Fruit fly (Drosophila melanogaster): ENCODE data around the gene dor.

dor gene

DNA sequence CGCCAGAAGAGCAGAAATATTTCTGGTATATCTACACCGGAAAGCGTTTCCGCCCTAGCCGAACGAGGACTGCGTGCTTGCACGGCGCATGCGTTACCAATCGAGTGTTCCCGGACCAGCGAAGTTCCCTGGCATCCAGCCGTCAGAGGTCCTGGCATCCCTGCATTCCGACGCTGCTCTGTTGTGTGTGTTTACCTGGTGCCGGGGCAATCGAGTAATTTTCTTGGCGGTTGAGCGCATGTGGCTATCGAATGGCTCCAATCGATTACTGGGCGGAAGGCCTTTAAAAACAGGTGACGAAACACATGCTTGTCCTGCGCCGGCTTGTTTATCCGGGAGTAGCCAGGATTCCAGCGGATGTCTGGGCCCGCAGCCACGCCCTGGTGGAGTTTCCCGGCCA, 27.7 kb downstream of the dor start, which contains the start of gene CG32809:
CG32809 (minus strand) TSS at position 216 of the 400 bp plus-strand sequence.
- TF ChIP-seq Eip93F (GFP tag; optimal IDR thresholded peaks at IDR 0.05) (no peak), lz (GFP tag; optimal IDR thresholded peaks at IDR 0.05) (no peak), fd85E (GFP tag; optimal IDR thresholded peaks at IDR 0.05) (no peak), Hr39 (GFP tag; optimal IDR thresholded peaks at IDR 0.05) (no peak), CG8319 (GFP tag; optimal IDR thresholded peaks at IDR 0.05) (no peak), CG6276 (GFP tag; optimal IDR thresholded peaks at IDR 0.05) (no peak), CG32006 (GFP tag; optimal IDR thresholded peaks at IDR 0.05) (no peak), Sox102F (GFP tag; optimal IDR thresholded peaks at IDR 0.05) (no peak), Met (GFP tag; optimal IDR thresholded peaks at IDR 0.05) (no peak), acj6 (GFP tag; optimal IDR thresholded peaks at IDR 0.05) (no peak), pdm3 (GFP tag; optimal IDR thresholded peaks at IDR 0.05) (no peak)

DNA sequence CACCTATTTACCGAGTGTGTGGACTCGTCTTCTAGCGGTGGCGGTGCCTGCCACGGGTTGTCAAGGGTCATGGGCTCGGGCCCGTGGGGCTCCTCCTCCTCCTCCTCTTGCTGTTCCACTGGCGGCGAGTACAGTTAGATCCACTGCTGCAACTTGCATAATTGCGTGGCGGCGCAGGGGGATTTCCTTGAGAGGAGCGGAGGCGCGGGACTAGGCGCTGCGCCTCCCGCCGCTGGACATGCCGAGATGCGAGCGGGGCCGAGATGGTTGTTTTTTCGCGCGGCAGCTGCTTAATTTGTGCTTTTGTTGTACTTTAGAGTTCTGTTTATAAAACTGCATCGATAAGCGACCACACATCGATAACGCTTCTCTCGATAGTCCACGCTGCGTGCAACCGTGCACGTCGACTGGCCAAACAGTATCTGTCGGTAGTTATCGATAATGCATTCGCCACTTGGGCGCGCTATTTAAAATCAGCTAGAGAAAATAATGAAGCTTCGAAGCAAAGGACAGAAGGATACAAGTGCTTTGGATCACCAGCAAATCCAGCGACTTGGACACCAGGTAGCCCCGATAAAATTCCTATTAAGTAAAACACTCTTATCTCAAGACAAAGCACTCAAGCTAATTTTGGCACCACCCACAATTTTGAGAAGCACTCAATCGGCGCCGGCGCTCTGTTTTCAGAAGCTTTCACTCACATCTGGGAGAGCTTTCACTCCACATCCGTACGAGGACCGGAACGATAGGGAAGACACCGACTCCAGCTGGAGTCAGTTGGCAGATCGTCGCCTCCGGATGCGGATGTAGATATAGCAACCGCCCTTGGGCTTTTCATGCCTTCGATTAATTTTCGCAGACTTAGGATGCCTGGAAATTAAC, 30.9 kb downstream of the dor start, which contains the start of gene a6:
a6 (minus strand) TSS at position 361 of the 882 bp plus-strand sequence.
- TF ChIP-seq svp (GFP tag) (peak; percentile 51), CG10669 (GFP tag; optimal IDR thresholded peaks at IDR 0.05) (no peak), CG31627 (GFP tag; optimal IDR thresholded peaks at IDR 0.05) (no peak), CG8119 (GFP tag; IDR thresholded peaks at IDR 0.05) (no peak), esn (GFP tag; optimal IDR thresholded peaks at IDR 0.05) (peak; percentile 17), Eip78C (GFP tag) (peak; percentile 66)

DNA sequence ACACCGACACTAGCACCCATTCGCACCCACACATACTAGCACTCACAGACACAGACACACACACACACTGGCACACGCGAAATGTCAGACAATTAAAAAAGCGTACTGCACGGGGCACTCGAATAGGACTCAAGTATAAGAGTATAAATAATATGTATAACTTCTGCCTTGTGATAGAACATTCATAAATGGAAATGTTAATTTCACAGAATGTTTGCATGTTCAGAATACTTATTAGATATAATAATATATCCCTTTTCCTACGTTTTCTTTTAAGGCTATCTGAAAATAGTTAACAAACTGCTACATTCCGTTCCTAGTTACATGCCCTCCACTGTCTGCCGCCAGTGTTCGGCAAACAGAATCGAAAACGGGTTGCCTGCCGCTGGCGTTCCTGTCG, 41.1 kb downstream of the dor start:
- no peak for TF ChIP-seq CG6792 (GFP tag; optimal IDR thresholded peaks at IDR 0.05)
- TF ChIP-seq Gug (GFP tag; IDR thresholded peaks at IDR 0.05): no peak
- peak; percentile 39 for TF ChIP-seq CG10669 (GFP tag; optimal IDR thresholded peaks at IDR 0.05)
- TF ChIP-seq Eip78C (GFP tag): peak; percentile 16
- no peak for TF ChIP-seq CG16779 (tag; optimal IDR thresholded peaks at IDR 0.05)
- no peak for TF ChIP-seq acj6 (GFP tag; optimal IDR thresholded peaks at IDR 0.05)
- TF ChIP-seq cyc (GFP tag; optimal IDR thresholded peaks at IDR 0.05): peak; percentile 4
- TF ChIP-seq Ets96B (tag; optimal IDR thresholded peaks at IDR 0.05): peak; percentile 50
- TF ChIP-seq Eip75B (GFP tag; optimal IDR thresholded peaks at IDR 0.05): peak; percentile 27
- peak; percentile 32 for TF ChIP-seq topi (GFP tag; optimal IDR thresholded peaks at IDR 0.05)
- no peak for TF ChIP-seq CG34406 (GFP tag; optimal IDR thresholded peaks at IDR 0.05)
- no peak for TF ChIP-seq net (GFP tag; optimal IDR thresholded peaks at IDR 0.05)
- no peak for TF ChIP-seq dac (GFP tag; optimal IDR thresholded peaks at IDR 0.05)
- no peak for TF ChIP-seq CG11762 (GFP tag; optimal IDR thresholded peaks at IDR 0.05; ENCODE audit: insufficient read depth)
- no peak for TF ChIP-seq salr (GFP tag; optimal IDR thresholded peaks at IDR 0.05)
- no peak for TF ChIP-seq Sox102F (GFP tag; optimal IDR thresholded peaks at IDR 0.05)
- no peak for TF ChIP-seq Smox (GFP tag; optimal IDR thresholded peaks at IDR 0.05)
- TF ChIP-seq CG6808 (GFP tag; optimal IDR thresholded peaks at IDR 0.05): peak; percentile 50
- no peak for TF ChIP-seq dsx (GFP tag; optimal IDR thresholded peaks at IDR 0.05; ENCODE audit: poor library complexity, severe bottlenecking)
- TF ChIP-seq Hr38 (GFP tag; optimal IDR thresholded peaks at IDR 0.05): no peak
- no peak for TF ChIP-seq CG10631 (GFP tag; optimal IDR thresholded peaks at IDR 0.05)
- TF ChIP-seq Ets21C (GFP tag; optimal IDR thresholded peaks at IDR 0.05): no peak
- no peak for TF ChIP-seq CG32006 (GFP tag; optimal IDR thresholded peaks at IDR 0.05)
- no peak for TF ChIP-seq CG11294 (GFP tag; IDR thresholded peaks at IDR 0.05)
- TF ChIP-seq CG3032 (tag; optimal IDR thresholded peaks at IDR 0.05): no peak
- TF ChIP-seq Met (GFP tag; optimal IDR thresholded peaks at IDR 0.05): no peak
- TF ChIP-seq CG11902 (GFP tag; optimal IDR thresholded peaks at IDR 0.05): no peak
- no peak for TF ChIP-seq CG31627 (GFP tag; optimal IDR thresholded peaks at IDR 0.05)
- TF ChIP-seq CG7368 (GFP tag; optimal IDR thresholded peaks at IDR 0.05): no peak
- TF ChIP-seq svp (GFP tag): peak; percentile 55
- TF ChIP-seq fd59A (GFP tag; optimal IDR thresholded peaks at IDR 0.05): no peak
- TF ChIP-seq Sox15 (GFP tag; optimal IDR thresholded peaks at IDR 0.05): no peak
- TF ChIP-seq CG15336 (GFP tag; IDR thresholded peaks at IDR 0.05): 0 out of 2 replicates have a peak, but pooled peaks have one; percentile 9
- peak; percentile 42 for TF ChIP-seq spab (GFP tag; optimal IDR thresholded peaks at IDR 0.05)
- TF ChIP-seq OdsH (GFP tag; optimal IDR thresholded peaks at IDR 0.05): no peak
- no peak for TF ChIP-seq CG4318 (GFP tag; optimal IDR thresholded peaks at IDR 0.05)
- no peak for TF ChIP-seq CG8119 (GFP tag; IDR thresholded peaks at IDR 0.05)
- TF ChIP-seq esn (GFP tag; optimal IDR thresholded peaks at IDR 0.05): no peak
- TF ChIP-seq CG6163 (GFP tag; IDR thresholded peaks at IDR 0.05): no peak
